Worm (Caenorhabditis elegans) whole organism, young adult: ENCODE results near the gene nhr-141.

ENCODE experiments used
- B0035.1 ChIP-seq: sonication (generic microtip); optimal IDR thresholded peaks from 2 replicates; lab custom pipeline; 2016; ENCODE audit warnings: missing genetic modification characterization, mild to moderate bottlenecking, missing compliant biosample characterization, missing genotype, missing genetic modification reagents
- Y67H2A.10 ChIP-seq: fragments of 200-800 bp; sonication (Bioruptor generic); conservative IDR thresholded peaks from 2 replicates; pipeline ENCODE4 v1.3.6; 2022; ENCODE audit warnings: missing genetic modification reagents, missing genetic modification characterization, missing compliant biosample characterization
- ccch-3 ChIP-seq: fragments of 200-800 bp; sonication (Bioruptor generic); optimal IDR thresholded peaks from 2 replicates; lab custom pipeline; 2018; ENCODE audit warnings: mild to moderate bottlenecking, missing genetic modification characterization, missing compliant biosample characterization
- ceh-100 ChIP-seq: fragments of 200-800 bp; sonication (Bioruptor generic); IDR thresholded peaks from 2 replicates; pipeline ENCODE4 v1.3.6; 2022; ENCODE audit warnings: missing genetic modification reagents, missing genetic modification characterization, missing compliant biosample characterization
- dpl-1 ChIP-seq: fragments of 150-350 bp; optimal IDR thresholded peaks from 2 replicates; lab custom pipeline; 2014; ENCODE audit warnings: missing biosample characterization, missing genetic modification reagents, missing genetic modification characterization
- egl-18 ChIP-seq: fragments of 200-800 bp; sonication (Bioruptor generic); IDR thresholded peaks from 2 replicates; pipeline ENCODE4 v1.3.6; 2022; ENCODE audit warnings: missing genetic modification reagents, missing genetic modification characterization, missing compliant biosample characterization
- rcor-1 ChIP-seq: fragments of 200-800 bp; sonication (Bioruptor generic); IDR thresholded peaks from 2 replicates; pipeline ENCODE4 v1.3.6; 2022; ENCODE audit warnings: missing genetic modification reagents, missing genetic modification characterization, missing compliant biosample characterization
- sdz-38 ChIP-seq: sonication (generic microtip); optimal IDR thresholded peaks from 2 replicates; lab custom pipeline; 2016; ENCODE audit warnings: missing genotype, missing genetic modification characterization, missing compliant biosample characterization
- unc-62 ChIP-seq: fragments of 150-350 bp; optimal IDR thresholded peaks from 2 replicates; lab custom pipeline; 2014; ENCODE audit warnings: missing biosample characterization, missing genetic modification reagents, missing genetic modification characterization
- ztf-6 ChIP-seq: fragments of 200-800 bp; sonication (Bioruptor generic); IDR thresholded peaks from 2 replicates; pipeline ENCODE4 v1.3.6; 2022; ENCODE audit warnings: missing genetic modification reagents, missing genetic modification characterization, missing compliant biosample characterization

Gene nhr-141

DNA sequence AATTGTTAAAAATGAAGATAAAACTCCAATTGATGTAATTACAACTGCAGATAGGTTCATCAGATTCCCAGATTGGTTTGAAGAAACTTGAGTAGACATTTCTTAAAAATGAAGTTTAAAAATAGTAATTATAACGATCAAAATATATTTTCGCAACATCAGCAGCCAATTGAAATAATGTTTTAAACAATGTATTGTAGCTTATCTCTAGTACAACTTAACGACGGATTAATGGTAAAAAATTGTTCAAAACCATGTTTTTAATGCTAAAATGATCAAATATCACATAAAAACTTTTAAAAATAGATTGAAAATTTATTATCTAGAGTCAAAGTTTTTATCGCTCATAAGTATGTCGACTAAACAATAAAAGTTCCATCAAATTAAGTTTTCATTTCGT, 50.7 kb downstream of the nhr-141 start, which contains the start of gene srbc-11:
srbc-11 (minus strand) TSS at position 101 of the 400 bp plus-strand sequence.
- no peak for TF ChIP-seq dpl-1 (GFP tag; lab: Kevin White, UChicago)
- TF ChIP-seq rcor-1 (GFP tag; lab: Robert Waterston, UW): no peak
- TF ChIP-seq B0035.1 (tag; lab: Kevin White, UChicago): no peak
- no peak for TF ChIP-seq unc-62 (GFP tag; lab: Kevin White, UChicago)
- no peak for TF ChIP-seq egl-18
- TF ChIP-seq ztf-6 (GFP tag; lab: Robert Waterston, UW): no peak
- no peak for TF ChIP-seq ceh-100 (GFP tag; lab: Robert Waterston, UW)
- TF ChIP-seq sdz-38 (tag; lab: Kevin White, UChicago): no peak
- no peak for TF ChIP-seq ccch-3 (GFP tag; lab: Kevin White, UChicago)
- TF ChIP-seq Y67H2A.10 (GFP tag; lab: Robert Waterston, UW): no peak
